Worm (Caenorhabditis elegans): ENCODE data around the gene txdc-12.2.
A peak's percentile ranks its signal among the peaks of the same experiment; 100 is the strongest.

ce11 chrX:2090493-2090892 is 16.2 kb downstream of the txdc-12.2 start:
- TF ChIP-seq lin-13 (GFP tag; optimal IDR thresholded peaks at IDR 0.05) = no peak
- TF ChIP-seq nhr-129 (tag; optimal IDR thresholded peaks at IDR 0.05) = peak; percentile 54
- TF ChIP-seq ceh-82 (tag; optimal IDR thresholded peaks at IDR 0.05) = no peak
- TF ChIP-seq nhr-77 (tag; optimal IDR thresholded peaks at IDR 0.05) = no peak
- TF ChIP-seq snpc-4 (tag; optimal IDR thresholded peaks at IDR 0.05) = no peak
- TF ChIP-seq nhr-237 (tag; optimal IDR thresholded peaks at IDR 0.05) = no peak
- no peak for TF ChIP-seq nhr-12 (tag; optimal IDR thresholded peaks at IDR 0.05)
- no peak for TF ChIP-seq unc-55 (GFP tag; optimal IDR thresholded peaks at IDR 0.05)
- no peak for TF ChIP-seq dmd-4 (tag; optimal IDR thresholded peaks at IDR 0.05)
- TF ChIP-seq lin-39 (tag; optimal IDR thresholded peaks at IDR 0.05) = no peak
- no peak for TF ChIP-seq lin-11 (tag; optimal IDR thresholded peaks at IDR 0.05)
- TF ChIP-seq nhr-6 (tag; optimal IDR thresholded peaks at IDR 0.05) = no peak
- TF ChIP-seq ztf-11 (tag; optimal IDR thresholded peaks at IDR 0.05) = no peak
- no peak for TF ChIP-seq unc-39 (tag; optimal IDR thresholded peaks at IDR 0.05)

Data from whole organism, L2 larva.